Fruit fly (Drosophila melanogaster) whole organism, prepupa: ENCODE data around the gene RpS6.

Experiments used
- CG10631 ChIP-seq: fragments of 200-800 bp; sonication (Bioruptor generic); optimal IDR thresholded peaks from 2 replicates; lab custom pipeline; 2016; ENCODE audit warnings: missing biosample characterization, missing genetic modification characterization
- CG11294 ChIP-seq: fragments of 200-800 bp; sonication (Bioruptor generic); IDR thresholded peaks from 2 replicates; pipeline ENCODE4 v1.3.6; 2022; ENCODE audit warnings: missing biosample characterization, missing genetic modification characterization
- CG15336 ChIP-seq: fragments of 200-800 bp; sonication (Bioruptor generic); IDR thresholded peaks from 2 replicates; pipeline ENCODE4 v1.3.6; 2022; ENCODE audit warnings: missing biosample characterization, missing genetic modification characterization
- CG1621 ChIP-seq: fragments of 200-800 bp; sonication (Bioruptor generic); optimal IDR thresholded peaks from 3 replicates; lab custom pipeline; 2018; ENCODE audit warnings: missing biosample characterization, mild to moderate bottlenecking, missing genetic modification characterization
- CG3032 ChIP-seq: fragments of 200-800 bp; optimal IDR thresholded peaks from 2 replicates; lab custom pipeline; 2019; ENCODE audit warnings: missing biosample characterization, mild to moderate bottlenecking, missing genetic modification characterization, moderate library complexity
- CG31627 ChIP-seq: fragments of 200-800 bp; sonication (Bioruptor generic); optimal IDR thresholded peaks from 3 replicates; lab custom pipeline; 2016; ENCODE audit warnings: missing biosample characterization, missing genetic modification characterization
- CG32006 ChIP-seq: fragments of 200-800 bp; sonication (Bioruptor generic); optimal IDR thresholded peaks from 3 replicates; lab custom pipeline; 2017; ENCODE audit warnings: missing biosample characterization, mild to moderate bottlenecking, missing genetic modification characterization
- CG34406 ChIP-seq: fragments of 200-800 bp; sonication (Bioruptor generic); optimal IDR thresholded peaks from 3 replicates; lab custom pipeline; 2016; ENCODE audit warnings: missing biosample characterization, missing genetic modification characterization
- CG3919 ChIP-seq: fragments of 200-800 bp; sonication (Bioruptor generic); optimal IDR thresholded peaks from 3 replicates; lab custom pipeline; 2016; ENCODE audit warnings: missing biosample characterization, missing genetic modification characterization
- CG4318 ChIP-seq: fragments of 200-800 bp; sonication (Bioruptor generic); optimal IDR thresholded peaks from 3 replicates; lab custom pipeline; 2017; ENCODE audit warnings: missing biosample characterization, mild to moderate bottlenecking, missing genetic modification characterization
- CG6276 ChIP-seq: fragments of 200-800 bp; sonication (Bioruptor generic); optimal IDR thresholded peaks from 2 replicates; lab custom pipeline; 2017; ENCODE audit warnings: missing biosample characterization, mild to moderate bottlenecking, missing genetic modification characterization
- CG6792 ChIP-seq: fragments of 200-800 bp; sonication (Bioruptor generic); optimal IDR thresholded peaks from 3 replicates; lab custom pipeline; 2016; ENCODE audit warnings: missing biosample characterization, missing genetic modification characterization
- CG6808 ChIP-seq: fragments of 200-800 bp; sonication (Bioruptor generic); optimal IDR thresholded peaks from 3 replicates; lab custom pipeline; 2017; ENCODE audit warnings: missing biosample characterization, missing genetic modification characterization, mild to moderate bottlenecking, moderate library complexity, missing genetic modification reagents
- CG8319 ChIP-seq: fragments of 200-800 bp; sonication (Bioruptor generic); optimal IDR thresholded peaks from 3 replicates; lab custom pipeline; 2016; ENCODE audit warnings: missing biosample characterization, missing genetic modification characterization
- CG8632 ChIP-seq: fragments of 200-800 bp; sonication (Bioruptor generic); optimal IDR thresholded peaks from 3 replicates; lab custom pipeline; 2016; ENCODE audit warnings: missing biosample characterization, missing genetic modification characterization
- Eip78C ChIP-seq: fragments of 200-800 bp; sonication (Bioruptor generic); peaks from one replicate; lab custom pipeline; 2016; ENCODE audit warnings: missing biosample characterization, missing genetic modification characterization
- Ets21C ChIP-seq: fragments of 200-800 bp; sonication (Bioruptor generic); optimal IDR thresholded peaks from 3 replicates; lab custom pipeline; 2016; ENCODE audit warnings: missing biosample characterization, missing genetic modification characterization
- Gug ChIP-seq: fragments of 200-800 bp; sonication (Bioruptor generic); IDR thresholded peaks from 2 replicates; pipeline ENCODE4 v1.3.6; 2022; ENCODE audit warnings: missing biosample characterization, missing genetic modification characterization
- Hr38 ChIP-seq: sonication (Bioruptor generic); optimal IDR thresholded peaks from 2 replicates; lab custom pipeline; 2016; ENCODE audit warnings: missing biosample characterization, missing genetic modification characterization
- Hr39 ChIP-seq: fragments of 200-800 bp; sonication (Bioruptor generic); optimal IDR thresholded peaks from 2 replicates; lab custom pipeline; 2016; ENCODE audit warnings: missing biosample characterization, missing genetic modification characterization
- Lpt ChIP-seq: fragments of 200-800 bp; sonication (Bioruptor generic); optimal IDR thresholded peaks from 3 replicates; lab custom pipeline; 2016; ENCODE audit warnings: missing biosample characterization, missing genetic modification characterization
- Smox ChIP-seq: fragments of 200-800 bp; sonication (Bioruptor generic); optimal IDR thresholded peaks from 3 replicates; lab custom pipeline; 2016; ENCODE audit warnings: missing biosample characterization, missing genetic modification characterization
- achi ChIP-seq: fragments of 200-800 bp; sonication (Bioruptor generic); optimal IDR thresholded peaks from 3 replicates; lab custom pipeline; 2016; ENCODE audit warnings: missing biosample characterization, missing genetic modification characterization
- cyc ChIP-seq: fragments of 200-800 bp; sonication (Bioruptor generic); optimal IDR thresholded peaks from 3 replicates; lab custom pipeline; 2016; ENCODE audit warnings: missing biosample characterization, missing genetic modification characterization
- dac ChIP-seq: fragments of 200-800 bp; sonication (Bioruptor generic); optimal IDR thresholded peaks from 2 replicates; lab custom pipeline; 2017; ENCODE audit warnings: missing biosample characterization, mild to moderate bottlenecking, missing genetic modification characterization
- dsx ChIP-seq: fragments of 200-800 bp; optimal IDR thresholded peaks from 3 replicates; lab custom pipeline; 2019; ENCODE audit warnings: missing biosample characterization, mild to moderate bottlenecking, missing genetic modification characterization, moderate library complexity; ENCODE audit not compliant: poor library complexity, severe bottlenecking
- fd59A ChIP-seq: fragments of 200-800 bp; sonication (Bioruptor generic); optimal IDR thresholded peaks from 2 replicates; lab custom pipeline; 2017; ENCODE audit warnings: missing biosample characterization, mild to moderate bottlenecking, missing genetic modification characterization, missing genetic modification reagents
- spab ChIP-seq: fragments of 200-800 bp; sonication (Bioruptor generic); optimal IDR thresholded peaks from 2 replicates; lab custom pipeline; 2017; ENCODE audit warnings: missing biosample characterization, mild to moderate bottlenecking, missing genetic modification characterization, missing genetic modification reagents
- ss ChIP-seq, 2 experiments: fragments of 200-800 bp; sonication (Bioruptor generic); optimal IDR thresholded peaks; 2 replicates in 1 of 2; 3 replicates in 1 of 2; lab custom pipeline; 2017 to 2018; ENCODE audit warnings: mild to moderate bottlenecking in 2 of 2, missing biosample characterization in 2 of 2, missing genetic modification characterization in 2 of 2, moderate library complexity in 1 of 2
- topi ChIP-seq: fragments of 200-800 bp; sonication (Bioruptor generic); optimal IDR thresholded peaks from 3 replicates; lab custom pipeline; 2016; ENCODE audit warnings: missing biosample characterization, missing genetic modification characterization
- vri ChIP-seq: fragments of 200-800 bp; sonication (Bioruptor generic); optimal IDR thresholded peaks from 3 replicates; lab custom pipeline; 2016; ENCODE audit warnings: missing biosample characterization, mild to moderate bottlenecking, missing genetic modification characterization

RpS6 gene

DNA sequence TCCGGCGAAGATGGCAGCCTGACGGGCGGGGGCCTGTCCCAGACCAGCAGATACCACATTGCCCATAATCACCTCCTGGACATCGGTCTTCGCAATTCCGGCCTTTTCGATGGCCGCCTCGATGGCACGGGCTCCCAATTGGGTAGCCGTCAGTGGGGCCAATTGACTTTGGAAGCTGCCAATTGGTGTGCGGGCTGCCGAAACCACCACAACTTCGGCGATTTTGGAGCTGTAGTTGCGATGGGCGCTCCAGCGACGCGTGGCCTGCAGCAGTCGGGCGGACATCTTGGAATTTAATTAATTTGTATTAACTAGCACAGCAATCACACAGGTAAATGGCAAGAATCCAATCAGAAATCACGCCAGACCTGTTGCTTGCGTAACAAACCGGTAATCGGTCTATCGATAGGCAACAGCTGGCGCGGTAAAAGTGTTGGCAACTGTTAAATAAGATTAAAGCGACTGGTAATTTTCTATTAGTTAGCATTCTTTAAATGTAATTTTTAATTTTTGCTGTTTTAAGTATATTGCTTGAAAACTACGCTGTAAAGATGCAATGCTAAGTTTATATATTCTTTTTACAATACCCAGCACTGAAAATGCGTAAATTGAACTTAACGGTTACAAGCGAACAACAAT, 12.6 kb downstream of the RpS6 start, which contains the start of gene Acat1 (continued):
- peak; percentile 57 for TF ChIP-seq CG34406 (GFP tag; lab: Kevin White, UChicago)
- TF ChIP-seq CG11294 (GFP tag; lab: Robert Waterston, UW): no peak
- peak; percentile 1 to 42 for TF ChIP-seq ss (GFP tag; optimal IDR thresholded peaks at IDR 0.05; lab: Kevin White, UChicago)
- TF ChIP-seq CG8319: peak; percentile 74
- peak; percentile 65 for TF ChIP-seq CG15336
- TF ChIP-seq CG3032 (tag; lab: Kevin White, UChicago): no peak
- peak; percentile 69 for TF ChIP-seq Ets21C (GFP tag; lab: Kevin White, UChicago)
- peak; percentile 36 for TF ChIP-seq Gug (GFP tag; lab: Robert Waterston, UW)
- peak; percentile 19 for TF ChIP-seq CG4318 (GFP tag; lab: Kevin White, UChicago)

DNA sequence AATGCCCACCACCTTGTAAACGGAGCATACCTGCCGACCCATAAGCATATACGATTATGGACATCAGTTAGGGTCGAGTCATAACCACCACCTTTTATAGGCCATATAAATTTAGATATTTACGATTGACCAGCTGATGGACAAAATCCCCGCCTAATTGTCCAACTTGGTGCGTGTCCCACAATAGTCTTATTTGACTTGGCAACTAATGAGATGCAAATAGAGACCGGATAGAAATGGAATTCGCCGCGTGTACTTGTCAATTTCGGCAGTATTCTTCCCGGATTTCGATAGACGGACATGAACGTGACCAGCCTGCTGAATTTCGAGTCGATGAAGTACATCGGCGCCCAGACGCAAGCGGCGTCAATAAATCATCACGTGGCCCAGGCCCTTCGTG, 16.8 kb downstream of the RpS6 start, which contains the start of gene Ir7g:
Ir7g (plus strand) TSS at position 301 of the 400 bp plus-strand sequence.
- TF ChIP-seq CG8632 (GFP tag; lab: Kevin White, UChicago) (no peak), dsx (GFP tag; lab: Kevin White, UChicago) (no peak), CG6276 (no peak), CG10631 (GFP tag; lab: Kevin White, UChicago) (no peak), CG3919 (GFP tag; lab: Kevin White, UChicago) (no peak), achi (GFP tag; lab: Kevin White, UChicago) (no peak), dac (GFP tag; lab: Kevin White, UChicago) (no peak), Hr39 (no peak)

DNA sequence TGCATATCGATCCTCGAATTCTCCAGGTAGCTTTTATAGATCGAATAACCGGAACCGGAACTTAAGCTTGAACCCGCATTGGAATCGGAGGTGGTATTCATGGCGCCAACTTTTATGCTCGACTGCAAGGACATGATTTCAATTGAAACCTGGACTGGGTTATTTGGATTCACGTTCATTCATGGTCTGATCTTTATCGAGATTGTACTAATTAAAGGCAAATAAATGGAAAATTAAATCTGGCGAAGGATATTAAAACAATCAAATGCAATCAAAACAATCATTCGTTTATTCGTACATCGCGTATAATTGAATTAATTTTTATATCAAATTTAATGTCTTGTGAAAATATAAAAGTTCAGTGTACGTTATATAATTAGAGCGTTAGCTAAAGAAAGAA, 17.2 kb downstream of the RpS6 start, which contains the start of gene Ir7f:
Ir7f (minus strand) TSS at position 101 of the 400 bp plus-strand sequence.
- no peak for TF ChIP-seq CG1621
- no peak for TF ChIP-seq CG3919 (GFP tag; lab: Kevin White, UChicago)
- no peak for TF ChIP-seq CG6808 (GFP tag; lab: Kevin White, UChicago)
- no peak for TF ChIP-seq CG8632 (GFP tag; lab: Kevin White, UChicago)
- no peak for TF ChIP-seq Ets21C (GFP tag; lab: Kevin White, UChicago)
- no peak for TF ChIP-seq CG3032 (tag; lab: Kevin White, UChicago)
- TF ChIP-seq spab: no peak
- TF ChIP-seq, all 60 proteins: peak for 0

dm6 chrX:7881579-7881978, 19.6 kb downstream of the RpS6 start, which contains the start of gene Ir7e:
Gene Ir7e (minus strand): TSS chrX:7881679.
- no peak for TF ChIP-seq Gug (GFP tag; lab: Robert Waterston, UW)
- TF ChIP-seq fd59A: no peak
- TF ChIP-seq CG32006: no peak
- no peak for TF ChIP-seq vri (GFP tag; lab: Kevin White, UChicago)
- no peak for TF ChIP-seq Hr38 (GFP tag; lab: Kevin White, UChicago)
- TF ChIP-seq cyc (GFP tag; lab: Kevin White, UChicago): no peak
- no peak for TF ChIP-seq Lpt
- no peak for TF ChIP-seq achi (GFP tag; lab: Kevin White, UChicago)
- TF ChIP-seq Smox (GFP tag; lab: Kevin White, UChicago): no peak

- TF ChIP-seq CG6792 (GFP tag; lab: Kevin White, UChicago): no peak
- no peak for TF ChIP-seq CG31627
- TF ChIP-seq Eip78C (GFP tag; lab: Kevin White, UChicago): no peak
- no peak for TF ChIP-seq dac (GFP tag; lab: Kevin White, UChicago)
- TF ChIP-seq topi (GFP tag; lab: Kevin White, UChicago): no peak
- no peak for TF ChIP-seq fd59A
- TF ChIP-seq Ets21C (GFP tag; lab: Kevin White, UChicago): no peak
- TF ChIP-seq, all 60 proteins: peak for 0
Observed at dm6 chrX:7878736-7879135, 22.4 kb downstream of the RpS6 start, which contains the start of gene Ir7d. Gene Ir7d (minus strand): TSS chrX:7878836.
